Worm (Caenorhabditis elegans) whole organism, young adult: ENCODE data around the gene Y105C5A.1274.
"Not testable (repeated sequence)": the region's sequence is repeated elsewhere in the genome, so short reads cannot be mapped to it uniquely, and the experiment has no call there.

Experiments
- B0019.2 ChIP-seq: fragments of 200-800 bp; sonication (Bioruptor generic); conservative IDR thresholded peaks from 2 replicates; pipeline ENCODE4 v1.3.6; 2022; ENCODE audit warnings: missing genetic modification reagents, missing genetic modification characterization, missing compliant biosample characterization
- C17E4.6 ChIP-seq: fragments of 200-800 bp; sonication (Bioruptor generic); IDR thresholded peaks from 2 replicates; pipeline ENCODE4 v1.3.6; 2022; ENCODE audit warnings: missing genetic modification reagents, missing genetic modification characterization, missing compliant biosample characterization
- F10E7.11 ChIP-seq: sonication (generic microtip); optimal IDR thresholded peaks from 2 replicates; lab custom pipeline; 2017; ENCODE audit warnings: mild to moderate bottlenecking, missing genetic modification characterization, moderate library complexity, missing compliant biosample characterization
- F22D6.2 ChIP-seq: sonication (generic microtip); optimal IDR thresholded peaks from 2 replicates; lab custom pipeline; 2016; ENCODE audit warnings: mild to moderate bottlenecking, missing genetic modification characterization, missing compliant biosample characterization
- F55B11.4 ChIP-seq: sonication (generic microtip); optimal IDR thresholded peaks from 2 replicates; lab custom pipeline; 2016; ENCODE audit warnings: missing compliant biosample characterization, missing genetic modification characterization, borderline replicate concordance; ENCODE audit not compliant: insufficient read depth
- Y53F4B.3 ChIP-seq: fragments of 200-800 bp; sonication (Bioruptor generic); IDR thresholded peaks from 2 replicates; pipeline ENCODE4 v1.3.6; 2022; ENCODE audit warnings: missing genetic modification reagents, missing genetic modification characterization, missing compliant biosample characterization
- Y56A3A.18 ChIP-seq: fragments of 200-800 bp; sonication (Bioruptor generic); IDR thresholded peaks from 2 replicates; pipeline ENCODE4 v1.3.6; 2022; ENCODE audit warnings: missing genetic modification reagents, missing genetic modification characterization, missing compliant biosample characterization
- Y67H2A.10 ChIP-seq: fragments of 200-800 bp; sonication (Bioruptor generic); conservative IDR thresholded peaks from 2 replicates; pipeline ENCODE4 v1.3.6; 2022; ENCODE audit warnings: missing genetic modification reagents, missing genetic modification characterization, missing compliant biosample characterization
- aptf-2 ChIP-seq: fragments of 200-800 bp; sonication (Bioruptor generic); conservative IDR thresholded peaks from 2 replicates; pipeline ENCODE4 v1.3.6; 2022; ENCODE audit warnings: missing genetic modification reagents, missing genetic modification characterization, missing compliant biosample characterization
- cebp-2 ChIP-seq: fragments of 200-800 bp; sonication (Bioruptor generic); IDR thresholded peaks from 2 replicates; pipeline ENCODE4 v1.3.6; 2022; ENCODE audit warnings: missing genetic modification characterization, missing compliant biosample characterization
- ceh-58 ChIP-seq: fragments of 200-800 bp; sonication (Bioruptor generic); IDR thresholded peaks from 2 replicates; pipeline ENCODE4 v1.3.6; 2022; ENCODE audit warnings: missing genetic modification characterization, missing compliant biosample characterization
- ceh-91 ChIP-seq: fragments of 200-800 bp; sonication (Bioruptor generic); IDR thresholded peaks from 2 replicates; pipeline ENCODE4 v1.3.6; 2022; ENCODE audit warnings: missing genetic modification reagents, missing genetic modification characterization, missing compliant biosample characterization
- dox-1 ChIP-seq: fragments of 200-800 bp; sonication (Bioruptor generic); IDR thresholded peaks from 2 replicates; pipeline ENCODE4 v1.3.6; 2022; ENCODE audit warnings: missing genetic modification reagents, missing genetic modification characterization, missing compliant biosample characterization
- efl-1 ChIP-seq: fragments of 150-350 bp; optimal IDR thresholded peaks from 2 replicates; lab custom pipeline; 2014; ENCODE audit warnings: missing biosample characterization, missing genetic modification reagents, missing genetic modification characterization
- ekl-4 ChIP-seq: fragments of 200-800 bp; sonication (Bioruptor generic); IDR thresholded peaks from 2 replicates; pipeline ENCODE4 v1.3.6; 2022; ENCODE audit warnings: missing genetic modification reagents, missing genetic modification characterization, missing compliant biosample characterization
- ets-4 ChIP-seq: fragments of 200-800 bp; sonication (Bioruptor generic); optimal IDR thresholded peaks from 2 replicates; lab custom pipeline; 2018; ENCODE audit warnings: mild to moderate bottlenecking, missing genetic modification characterization, missing compliant biosample characterization
- fkh-3 ChIP-seq: sonication (generic microtip); optimal IDR thresholded peaks from 2 replicates; lab custom pipeline; 2016; ENCODE audit warnings: mild to moderate bottlenecking, missing genetic modification characterization, missing compliant biosample characterization
- gei-17 ChIP-seq: fragments of 200-800 bp; sonication (Bioruptor generic); optimal IDR thresholded peaks from 2 replicates; lab custom pipeline; 2018; ENCODE audit warnings: mild to moderate bottlenecking, missing genetic modification characterization, missing compliant biosample characterization
- him-1 ChIP-seq: sonication (generic microtip); optimal IDR thresholded peaks from 2 replicates; lab custom pipeline; 2016; ENCODE audit warnings: missing genotype, missing genetic modification reagents, missing genetic modification characterization, missing compliant biosample characterization
- hlh-26 ChIP-seq: fragments of 200-800 bp; sonication (Bioruptor generic); conservative IDR thresholded peaks from 2 replicates; pipeline ENCODE4 v1.3.6; 2022; ENCODE audit warnings: missing genetic modification reagents, missing genetic modification characterization, missing compliant biosample characterization
- lin-54 ChIP-seq: fragments of 200-800 bp; sonication (Bioruptor generic); optimal IDR thresholded peaks from 2 replicates; lab custom pipeline; 2018; ENCODE audit warnings: mild to moderate bottlenecking, missing genetic modification characterization, missing compliant biosample characterization
- lir-1 ChIP-seq: fragments of 200-800 bp; sonication (Bioruptor generic); conservative IDR thresholded peaks from 2 replicates; pipeline ENCODE4 v1.3.6; 2022; ENCODE audit warnings: missing genetic modification reagents, missing genetic modification characterization, missing compliant biosample characterization
- lsl-1 ChIP-seq: fragments of 200-800 bp; sonication (Bioruptor generic); optimal IDR thresholded peaks from 2 replicates; lab custom pipeline; 2018; ENCODE audit warnings: mild to moderate bottlenecking, missing genetic modification characterization, moderate library complexity, missing compliant biosample characterization
- lsy-27 ChIP-seq: sonication (generic microtip); optimal IDR thresholded peaks from 2 replicates; lab custom pipeline; 2017; ENCODE audit warnings: missing genetic modification characterization, mild to moderate bottlenecking, missing compliant biosample characterization, antibody characterized with exemption, missing genotype, borderline replicate concordance; ENCODE audit not compliant: insufficient read depth
- mxl-1 ChIP-seq: sonication (generic microtip); optimal IDR thresholded peaks from 2 replicates; lab custom pipeline; 2016; ENCODE audit warnings: missing genetic modification characterization, missing compliant biosample characterization
- nfyb-1 ChIP-seq: fragments of 200-800 bp; sonication (Bioruptor generic); IDR thresholded peaks from 2 replicates; pipeline ENCODE4 v1.3.6; 2022; ENCODE audit warnings: missing genetic modification reagents, missing genetic modification characterization, missing compliant biosample characterization
- nhr-120 ChIP-seq: fragments of 200-800 bp; sonication (Bioruptor generic); IDR thresholded peaks from 2 replicates; pipeline ENCODE4 v1.3.6; 2022; ENCODE audit warnings: missing genetic modification characterization, missing compliant biosample characterization
- nhr-27 ChIP-seq: fragments of 200-800 bp; sonication (Bioruptor generic); optimal IDR thresholded peaks from 2 replicates; lab custom pipeline; 2018; ENCODE audit warnings: mild to moderate bottlenecking, missing genetic modification characterization, moderate library complexity, missing compliant biosample characterization
- rcor-1 ChIP-seq: fragments of 200-800 bp; sonication (Bioruptor generic); IDR thresholded peaks from 2 replicates; pipeline ENCODE4 v1.3.6; 2022; ENCODE audit warnings: missing genetic modification reagents, missing genetic modification characterization, missing compliant biosample characterization
- rpc-1 ChIP-seq, 2 experiments: fragments of 150-350 bp in 1 of 2; sonication (generic microtip) in 1 of 2; optimal IDR thresholded peaks; 2 replicates each; lab custom pipeline; 2014 to 2018; ENCODE audit warnings: missing biosample characterization in 1 of 2, missing genetic modification characterization in 1 of 2, missing genetic modification reagents in 1 of 2, missing genotype in 1 of 2
- sea-2 ChIP-seq: fragments of 200-800 bp; sonication (Bioruptor generic); IDR thresholded peaks from 2 replicates; pipeline ENCODE4 v1.3.6; 2022; ENCODE audit warnings: missing genetic modification characterization, missing compliant biosample characterization
- snpc-1.1 ChIP-seq: sonication (generic microtip); optimal IDR thresholded peaks from 2 replicates; lab custom pipeline; 2017; ENCODE audit warnings: missing genetic modification characterization, mild to moderate bottlenecking, missing compliant biosample characterization, antibody characterized with exemption, moderate library complexity, missing genotype, missing genetic modification reagents; ENCODE audit not compliant: insufficient read depth
- ztf-22 ChIP-seq: fragments of 200-800 bp; sonication (Bioruptor generic); optimal IDR thresholded peaks from 2 replicates; lab custom pipeline; 2018; ENCODE audit warnings: mild to moderate bottlenecking, missing genetic modification characterization, moderate library complexity, missing compliant biosample characterization
- ztf-3 ChIP-seq: fragments of 200-800 bp; sonication (Bioruptor generic); optimal IDR thresholded peaks from 2 replicates; lab custom pipeline; 2018; ENCODE audit warnings: mild to moderate bottlenecking, missing genetic modification characterization, missing compliant biosample characterization

Gene Y105C5A.1274

ce11 chrIV:15634240-15634789 is at the start of gene Y105C5A.1274:
TSS of gene Y105C5A.1274 (plus strand) at chrIV:15634739.
- peak; percentile 92 for TF ChIP-seq nfyb-1 (GFP tag; lab: Robert Waterston, UW)

- TF ChIP-seq ztf-22 (GFP tag; lab: Kevin White, UChicago) (no peak), mxl-1 (tag; lab: Kevin White, UChicago) (no peak), efl-1 (GFP tag; lab: Kevin White, UChicago) (no peak), C17E4.6 (GFP tag; lab: Robert Waterston, UW) (no peak), F10E7.11 (tag; lab: Kevin White, UChicago) (no peak), F22D6.2 (tag; lab: Kevin White, UChicago) (no peak), sea-2 (GFP tag; lab: Robert Waterston, UW) (no peak), hlh-26 (GFP tag; lab: Robert Waterston, UW) (no peak), lsl-1 (GFP tag; lab: Kevin White, UChicago) (no peak), nhr-120 (GFP tag; lab: Robert Waterston, UW) (no peak), rpc-1 (optimal IDR thresholded peaks at IDR 0.05; lab: Kevin White, UChicago) (no peak), rpc-1 (tag; optimal IDR thresholded peaks at IDR 0.05; lab: Kevin White, UChicago) (no peak), Y53F4B.3 (GFP tag; lab: Robert Waterston, UW) (no peak), ceh-58 (GFP tag; lab: Robert Waterston, UW) (no peak), rcor-1 (GFP tag; lab: Robert Waterston, UW) (no peak), dox-1 (GFP tag; lab: Robert Waterston, UW) (no peak), aptf-2 (no peak)
Measured at ce11 chrIV:15588879-15589278, 45.7 kb upstream of the Y105C5A.1274 start.

- TF ChIP-seq B0019.2 (GFP tag; lab: Robert Waterston, UW); efl-1 (GFP tag; lab: Kevin White, UChicago); lin-54 (GFP tag; lab: Kevin White, UChicago): not testable (repeated sequence)
Measured at ce11 chrIV:15590397-15590796, 44.1 kb upstream of the Y105C5A.1274 start, which contains the start of gene abu-5. TSS of gene abu-5 (plus strand) at chrIV:15590697.

ce11 chrIV:15591975-15592374 is 42.6 kb upstream of the Y105C5A.1274 start:
- TF ChIP-seq Y67H2A.10 (GFP tag; lab: Robert Waterston, UW) (no peak), ets-4 (GFP tag; lab: Kevin White, UChicago) (no peak), ztf-3 (GFP tag; lab: Kevin White, UChicago) (no peak), fkh-3 (tag; lab: Kevin White, UChicago) (no peak), nhr-27 (no peak), cebp-2 (GFP tag; lab: Robert Waterston, UW) (no peak), Y56A3A.18 (GFP tag; lab: Robert Waterston, UW) (no peak), efl-1 (GFP tag; lab: Kevin White, UChicago) (no peak), lsy-27 (tag; lab: Kevin White, UChicago) (no peak), ceh-91 (GFP tag; lab: Robert Waterston, UW) (no peak), Y53F4B.3 (GFP tag; lab: Robert Waterston, UW) (no peak), ztf-22 (GFP tag; lab: Kevin White, UChicago) (no peak), gei-17 (GFP tag; lab: Kevin White, UChicago) (no peak), rpc-1 (optimal IDR thresholded peaks at IDR 0.05; lab: Kevin White, UChicago) (no peak), rpc-1 (tag; optimal IDR thresholded peaks at IDR 0.05; lab: Kevin White, UChicago) (no peak), dox-1 (GFP tag; lab: Robert Waterston, UW) (no peak), F55B11.4 (tag; lab: Kevin White, UChicago) (no peak), ekl-4 (no peak), lir-1 (no peak), him-1 (no peak), snpc-1.1 (no peak)
